Worm (Caenorhabditis elegans) whole organism, midembryonic: ENCODE results near the gene ceh-99.

ENCODE experiments used
- T22C8.4 ChIP-seq: fragments of 200-800 bp; sonication (Bioruptor generic); IDR thresholded peaks from 2 replicates; pipeline ENCODE4 v1.3.6; 2022; ENCODE audit warnings: missing genetic modification characterization, missing compliant biosample characterization
- flt-1 ChIP-seq: fragments of 200-800 bp; sonication (Bioruptor generic); IDR thresholded peaks from 2 replicates; pipeline ENCODE4 v1.3.6; 2022; ENCODE audit warnings: missing genetic modification characterization, missing compliant biosample characterization
- ref-1 ChIP-seq: fragments of 200-800 bp; sonication (Bioruptor generic); conservative IDR thresholded peaks from 2 replicates; pipeline ENCODE4 v1.3.6; 2022; ENCODE audit warnings: missing genetic modification reagents, missing genetic modification characterization, missing compliant biosample characterization

ce11 chrII:12542594-12542997, 22.8 kb downstream of the ceh-99 start:
- no peak for TF ChIP-seq T22C8.4 (GFP tag; lab: Robert Waterston, UW)
- no peak for TF ChIP-seq ref-1 (GFP tag; lab: Robert Waterston, UW)
- TF ChIP-seq flt-1 (GFP tag; lab: Robert Waterston, UW), result no peak
